Worm (Caenorhabditis elegans): Measurements from ENCODE around the gene sra-12.

ce11 chrII:10910219-10910618, 5.9 kb upstream of the sra-12 start, which contains the start of gene sra-11:
- no peak for TF ChIP-seq che-1 (tag; optimal IDR thresholded peaks at IDR 0.05)
- no peak for TF ChIP-seq pat-9 (tag; optimal IDR thresholded peaks at IDR 0.05)
- TF ChIP-seq tbx-2 (tag; optimal IDR thresholded peaks at IDR 0.05): no peak
- no peak for TF ChIP-seq ama-1 (optimal IDR thresholded peaks at IDR 0.05)
- no peak for TF ChIP-seq nhr-11 (tag; optimal IDR thresholded peaks at IDR 0.05)
- no peak for TF ChIP-seq ceh-14 (tag; optimal IDR thresholded peaks at IDR 0.05)
- no peak for TF ChIP-seq dmd-4 (tag; optimal IDR thresholded peaks at IDR 0.05; ENCODE audit: borderline replicate concordance)
- TF ChIP-seq ceh-31 (tag; optimal IDR thresholded peaks at IDR 0.05): no peak
- TF ChIP-seq tbx-7 (tag; optimal IDR thresholded peaks at IDR 0.05): no peak
- no peak for TF ChIP-seq ceh-24 (tag; optimal IDR thresholded peaks at IDR 0.05)
- TF ChIP-seq pqm-1 (tag; optimal IDR thresholded peaks at IDR 0.05): no peak
- TF ChIP-seq syd-9 (tag; optimal IDR thresholded peaks at IDR 0.05): no peak
- TF ChIP-seq C38D4.7 (GFP tag; optimal IDR thresholded peaks at IDR 0.05): no peak
- no peak for TF ChIP-seq pha-4 (tag; optimal IDR thresholded peaks at IDR 0.05)

Data from whole organism, late embryonic.